Fruit fly (Drosophila melanogaster) whole organism: Measurements from ENCODE around the gene CG33493.

Source experiments
- CG8478 ChIP-seq: fragments of >200 bp; optimal IDR thresholded peaks from 2 replicates; lab custom pipeline; 2018; ENCODE audit warnings: inconsistent platforms
- Dll ChIP-seq: fragments of >200 bp; optimal IDR thresholded peaks from 2 replicates; lab custom pipeline; 2017
- EcR ChIP-seq, 2 experiments: fragments of >200 bp; optimal IDR thresholded peaks; 2 replicates each; lab custom pipeline; 2017; ENCODE audit warnings: missing biosample characterization in 2 of 2, missing genetic modification characterization in 2 of 2, missing genetic modification reagents in 2 of 2
- pan ChIP-seq: fragments of >200 bp; optimal IDR thresholded peaks from 2 replicates; lab custom pipeline; 2017
- psq ChIP-seq: fragments of >200 bp; optimal IDR thresholded peaks from 2 replicates; lab custom pipeline; 2017
- usp ChIP-seq: fragments of >200 bp; optimal IDR thresholded peaks from 2 replicates; lab custom pipeline; 2017; ENCODE audit warnings: missing biosample characterization, missing genetic modification characterization, mixed read lengths

Gene CG33493

DNA sequence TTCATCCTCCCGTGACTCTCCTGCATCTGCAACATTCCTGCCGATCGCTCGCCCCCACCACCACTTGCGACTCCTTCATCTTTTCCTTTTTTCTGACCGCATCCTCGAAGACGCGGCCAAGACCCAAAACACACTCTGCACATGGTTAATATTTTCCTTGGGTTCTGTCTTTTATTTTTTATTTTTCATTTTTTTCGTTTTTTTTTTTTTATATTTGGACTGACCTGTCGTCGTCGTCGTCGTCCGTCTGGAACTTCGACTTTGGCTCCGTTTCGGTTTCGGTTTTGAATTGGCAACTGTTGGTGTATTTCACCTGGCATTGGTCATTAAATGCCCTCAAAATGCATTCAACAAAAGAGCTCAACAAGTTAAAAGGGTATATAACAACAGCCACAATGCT is 19.0 kb upstream of the CG33493 start:
- TF ChIP-seq CG8478 (lab: Kevin White, UChicago): no peak

DNA sequence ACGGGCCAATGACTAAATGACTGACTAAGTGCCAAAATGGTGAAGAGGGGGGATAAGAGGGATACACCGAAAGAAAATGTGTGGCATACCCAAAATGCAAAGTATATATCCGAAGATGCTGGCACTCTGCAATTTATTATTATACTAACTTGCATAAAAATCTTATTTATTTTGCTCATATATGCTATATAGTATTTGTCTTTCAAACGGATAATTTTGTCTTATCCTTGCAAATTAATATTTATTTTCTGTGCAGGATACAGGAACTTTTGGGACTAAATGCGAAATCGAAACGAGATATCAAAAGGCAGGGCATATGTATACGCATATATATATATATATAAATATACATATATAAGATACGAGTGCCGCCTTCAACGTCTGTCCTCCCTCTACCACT is 18.4 kb upstream of the CG33493 start:
- no peak for TF ChIP-seq EcR (GFP tag; optimal IDR thresholded peaks at IDR 0.05; lab: Kevin White, UChicago)
- no peak for TF ChIP-seq psq (lab: Kevin White, UChicago)
- no peak for TF ChIP-seq usp (GFP tag; lab: Kevin White, UChicago)
- no peak for TF ChIP-seq CG8478 (lab: Kevin White, UChicago)
- TF ChIP-seq pan: no peak
- TF ChIP-seq Dll: no peak

DNA sequence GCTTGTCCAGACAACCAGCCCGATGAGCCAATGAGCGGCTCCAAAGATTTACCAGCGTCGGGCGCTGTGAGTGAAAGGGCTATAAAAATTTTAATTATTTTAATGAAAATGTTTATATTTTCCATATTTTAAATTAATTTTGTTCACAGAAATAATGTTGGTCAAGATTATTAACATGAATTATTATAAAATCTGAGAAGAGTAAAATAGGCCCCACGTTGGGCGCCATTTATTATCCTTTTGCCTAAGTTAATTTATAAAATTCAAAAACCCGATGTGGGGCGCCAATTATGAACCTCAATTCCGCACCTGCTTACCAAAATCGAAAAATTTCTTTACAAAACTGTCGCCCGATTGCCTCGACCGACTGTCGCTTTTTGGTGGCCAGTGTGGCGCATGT is 16.2 kb upstream of the CG33493 start:
- no peak for TF ChIP-seq EcR (GFP tag; optimal IDR thresholded peaks at IDR 0.05; lab: Kevin White, UChicago)
- TF ChIP-seq Dll: no peak
- TF ChIP-seq psq (lab: Kevin White, UChicago): no peak
- no peak for TF ChIP-seq usp (GFP tag; lab: Kevin White, UChicago)
- TF ChIP-seq pan: no peak

DNA sequence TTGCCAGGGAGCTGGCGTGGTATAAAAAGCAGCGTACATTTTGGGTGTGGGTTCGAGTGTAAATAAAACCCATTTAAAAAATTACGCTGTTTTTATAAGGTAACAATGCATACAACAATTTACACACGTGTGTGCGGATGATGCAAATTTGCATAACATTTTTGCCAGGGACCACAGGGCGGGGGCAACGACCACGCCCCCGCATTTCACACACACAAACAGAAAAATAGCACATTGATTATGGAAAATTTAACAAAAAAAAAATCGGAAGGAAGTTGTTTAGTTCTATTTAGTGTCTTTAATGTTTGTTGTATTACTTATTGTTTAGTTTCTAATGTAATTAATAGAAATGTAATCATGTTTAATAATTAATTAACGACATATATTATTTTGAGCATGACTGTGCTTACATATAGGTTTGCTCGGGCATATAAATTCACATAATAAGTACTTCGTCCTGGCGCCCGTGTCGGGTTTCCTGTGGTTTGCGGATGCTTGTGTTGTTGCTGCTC is 11.6 kb upstream of the CG33493 start:
- no peak for TF ChIP-seq CG8478 (lab: Kevin White, UChicago)
- no peak for TF ChIP-seq psq (lab: Kevin White, UChicago)
- no peak for TF ChIP-seq usp (GFP tag; lab: Kevin White, UChicago)
- TF ChIP-seq Dll: no peak
- no peak for TF ChIP-seq pan

DNA sequence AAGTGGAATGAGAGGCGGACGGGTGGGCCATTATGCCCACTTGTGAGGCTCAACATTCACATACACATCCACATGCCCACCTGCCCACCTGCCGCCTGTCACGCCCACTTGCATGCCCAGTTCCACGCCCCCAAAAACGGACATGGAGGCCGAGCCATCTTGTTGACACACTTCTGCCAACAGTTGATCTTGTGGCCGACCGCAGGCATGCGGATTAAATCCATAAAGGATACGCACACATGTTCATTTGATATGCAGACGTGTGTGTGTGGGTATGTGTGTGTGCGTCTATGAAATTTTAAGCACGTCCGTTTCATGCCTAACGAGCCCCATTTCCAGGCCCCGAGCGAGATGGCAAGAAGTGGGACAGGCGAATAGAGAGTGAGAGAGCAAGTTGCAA is 9.2 kb upstream of the CG33493 start:
- TF ChIP-seq CG8478 (lab: Kevin White, UChicago): no peak
- TF ChIP-seq pan: no peak
- TF ChIP-seq usp (GFP tag; lab: Kevin White, UChicago): no peak
- no peak for TF ChIP-seq psq (lab: Kevin White, UChicago)
- no peak for TF ChIP-seq Dll

DNA sequence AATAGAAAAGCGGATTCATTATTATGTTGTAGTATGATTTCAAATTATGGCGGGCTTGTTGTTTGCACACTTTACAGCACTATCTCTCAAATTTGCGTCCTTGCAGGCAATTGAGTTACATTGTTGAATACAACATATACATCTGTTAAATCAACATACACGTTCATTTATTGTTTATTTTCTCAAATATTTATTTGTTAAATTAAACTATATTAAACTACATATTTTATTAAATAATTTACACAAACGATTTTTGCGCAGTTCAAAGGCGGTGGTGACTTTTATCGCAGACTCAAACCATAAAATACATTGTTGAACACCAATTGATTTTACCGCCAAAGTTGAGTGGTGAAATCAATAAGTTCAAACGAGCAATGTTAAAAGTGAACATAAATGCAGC is 5.2 kb upstream of the CG33493 start:
- TF ChIP-seq usp (GFP tag; lab: Kevin White, UChicago): no peak
- no peak for TF ChIP-seq psq (lab: Kevin White, UChicago)
- no peak for TF ChIP-seq CG8478 (lab: Kevin White, UChicago)
- TF ChIP-seq pan: no peak
- TF ChIP-seq Dll: no peak
- no peak for TF ChIP-seq EcR (GFP tag; optimal IDR thresholded peaks at IDR 0.05; lab: Kevin White, UChicago)

DNA sequence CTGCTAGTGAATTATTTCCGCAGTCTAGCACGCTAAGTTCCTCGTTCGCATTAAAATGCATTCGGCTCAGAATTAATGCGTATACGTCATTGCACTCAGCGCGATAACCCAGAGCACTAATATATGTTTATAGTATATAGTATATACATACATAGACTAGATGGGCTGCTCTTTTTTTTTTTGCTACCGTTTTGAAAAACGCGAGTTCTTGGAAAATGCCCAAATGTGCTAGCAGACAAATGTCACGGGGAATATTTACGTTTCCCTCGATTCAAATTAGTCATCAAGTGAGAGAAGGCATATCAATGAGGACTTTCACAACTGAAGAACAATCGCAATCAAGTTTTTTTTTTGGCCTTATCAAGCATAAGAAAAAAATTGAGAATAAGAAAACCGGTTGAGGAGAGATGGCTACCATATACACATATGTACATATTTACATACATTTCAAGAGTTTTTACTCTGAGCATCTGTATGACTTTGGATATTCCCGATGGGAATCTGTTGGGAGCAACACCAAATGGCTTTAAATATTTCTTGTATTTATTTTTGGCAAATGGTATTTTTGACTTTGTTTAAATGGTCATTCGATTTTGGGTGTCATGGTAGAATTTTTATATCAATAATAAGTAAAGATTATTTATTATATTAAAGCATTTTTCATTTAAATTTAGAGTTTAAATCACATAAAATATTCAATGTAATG is 4.6 kb upstream of the CG33493 start:
- TF ChIP-seq pan (no peak), EcR (GFP tag; optimal IDR thresholded peaks at IDR 0.05; lab: Kevin White, UChicago) (no peak), Dll (no peak), psq (lab: Kevin White, UChicago) (no peak), usp (GFP tag; lab: Kevin White, UChicago) (no peak), CG8478 (lab: Kevin White, UChicago) (no peak)

DNA sequence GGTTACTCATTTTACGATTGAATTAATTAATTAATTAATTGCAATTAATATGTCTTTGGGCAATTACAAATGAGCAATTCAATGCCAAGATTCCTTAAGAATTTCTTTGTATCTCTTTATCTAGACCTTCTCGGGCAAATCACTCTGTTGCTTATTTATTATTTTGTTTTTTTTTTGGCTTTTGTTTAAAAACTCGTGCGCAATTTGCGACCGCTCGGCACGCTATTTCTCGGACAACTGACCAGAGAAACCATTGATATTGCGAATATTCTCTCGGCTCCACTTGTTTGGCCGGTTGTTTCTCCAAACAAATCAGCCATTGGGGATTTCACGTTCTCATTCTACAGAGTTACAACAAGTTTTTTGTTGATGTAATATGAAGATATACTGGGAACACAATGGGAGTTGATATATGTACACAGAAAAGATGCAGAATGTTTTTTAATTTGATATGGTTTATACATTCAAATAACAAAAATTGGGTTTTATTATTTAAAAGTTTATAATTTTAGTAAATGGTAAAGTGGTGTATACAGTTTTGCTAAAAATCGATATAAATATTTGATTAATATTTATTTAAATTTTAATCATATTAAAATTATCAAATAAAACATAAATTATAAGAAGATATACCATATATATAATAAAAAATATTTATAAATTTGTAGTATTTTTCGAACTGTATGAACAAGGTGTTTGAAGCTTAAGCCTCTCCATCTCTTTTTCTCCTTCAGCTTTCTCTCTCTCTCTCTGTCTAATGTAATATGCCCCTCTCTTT is 3.9 kb upstream of the CG33493 start, which contains the start of gene NijA:
Gene NijA, minus strand, starts transcription at position 243 of the 778 bp plus-strand sequence.
- TF ChIP-seq Dll (no peak), pan (no peak), EcR (GFP tag; optimal IDR thresholded peaks at IDR 0.05; lab: Kevin White, UChicago) (no peak), psq (lab: Kevin White, UChicago) (no peak), CG8478 (lab: Kevin White, UChicago) (no peak), usp (GFP tag; lab: Kevin White, UChicago) (no peak)

DNA sequence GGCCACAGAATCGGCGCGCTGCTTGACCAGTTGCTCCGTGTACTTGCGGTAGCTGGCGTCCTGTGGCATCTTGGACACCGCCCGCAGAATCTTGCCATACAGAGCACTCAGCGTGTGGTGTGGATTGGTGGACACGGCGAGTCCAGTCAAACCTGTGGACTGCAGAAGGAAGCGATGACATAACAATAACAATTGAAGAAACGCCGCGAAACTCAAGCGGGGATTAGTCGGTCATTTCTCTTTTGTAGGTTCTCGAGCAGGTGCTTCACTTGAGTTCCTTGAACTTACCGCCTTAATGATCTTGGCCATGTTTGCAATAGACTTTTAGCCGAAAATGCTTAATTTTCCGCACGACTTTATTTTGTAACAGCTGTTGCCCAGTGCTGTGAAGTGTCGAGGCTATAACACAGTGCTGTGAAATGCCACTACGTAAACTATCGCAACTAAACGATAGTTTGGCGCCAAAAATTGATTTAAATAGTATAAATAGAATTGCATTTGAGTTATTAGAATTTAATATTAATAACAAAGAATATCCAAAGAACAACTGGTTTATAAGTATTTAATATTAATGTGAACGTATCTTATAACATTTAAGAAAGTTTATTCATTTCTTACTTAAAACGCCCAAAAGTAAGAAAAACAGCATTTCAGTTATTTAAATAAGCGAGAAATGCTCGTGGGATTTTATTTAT is 889 bp upstream of the CG33493 start, which contains the start of gene ND-13B:
Gene ND-13B, minus strand, starts transcription at position 400 of the 695 bp plus-strand sequence.
- TF ChIP-seq CG8478 (lab: Kevin White, UChicago) (no peak), pan (no peak), EcR (GFP tag; optimal IDR thresholded peaks at IDR 0.05; lab: Kevin White, UChicago) (no peak), psq (lab: Kevin White, UChicago) (no peak), Dll (no peak), usp (GFP tag; lab: Kevin White, UChicago) (no peak)

DNA sequence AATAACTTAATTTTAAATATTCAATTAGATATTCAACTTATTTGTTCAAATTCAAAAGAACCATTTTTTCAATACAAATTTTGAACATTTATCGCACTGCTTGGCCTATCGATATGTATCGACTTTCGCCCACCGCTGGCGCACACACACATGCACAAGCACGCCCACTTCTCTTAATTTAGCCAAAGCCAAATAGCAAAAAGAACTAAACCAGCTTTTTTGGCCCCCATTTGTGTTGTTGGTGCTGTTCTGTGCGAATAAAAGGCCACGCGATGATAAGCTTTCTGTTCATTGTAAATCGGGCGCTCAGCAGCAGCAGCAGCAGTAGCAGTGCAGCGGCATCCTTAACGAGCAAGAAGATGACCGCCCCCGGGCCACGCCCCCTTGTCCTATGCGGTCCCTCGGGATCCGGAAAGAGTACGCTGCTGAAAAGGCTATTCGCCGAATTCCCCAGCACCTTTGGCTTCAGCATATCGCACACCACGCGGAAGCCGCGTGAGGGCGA is 2.0 kb downstream of the CG33493 start, which contains the start of gene CG11811:
Gene CG11811, plus strand, starts transcription at position 121 of the 505 bp plus-strand sequence.
- TF ChIP-seq usp (GFP tag; lab: Kevin White, UChicago) (no peak), EcR (GFP tag; optimal IDR thresholded peaks at IDR 0.05; lab: Kevin White, UChicago) (no peak)

DNA sequence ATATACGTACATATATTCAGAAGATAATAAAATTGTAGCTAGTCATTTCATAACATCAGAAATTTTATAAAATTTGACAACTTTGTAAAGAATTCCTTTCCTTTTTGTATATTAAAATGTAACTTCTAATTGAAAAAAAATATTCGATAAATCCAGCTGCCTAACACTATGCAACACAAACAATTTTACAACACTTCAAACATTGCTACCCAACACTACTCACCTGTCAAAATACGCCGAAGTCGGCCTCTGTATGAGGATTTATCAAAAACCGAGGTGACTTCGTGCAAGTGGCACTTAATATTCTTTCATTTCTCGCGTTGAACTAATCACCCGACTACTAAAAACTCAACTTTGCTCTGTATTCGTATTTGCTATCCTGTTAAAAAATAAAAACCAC is 6.3 kb downstream of the CG33493 start:
- TF ChIP-seq CG8478 (lab: Kevin White, UChicago) (no peak), psq (lab: Kevin White, UChicago) (no peak), Dll (no peak), EcR (GFP tag; optimal IDR thresholded peaks at IDR 0.05; lab: Kevin White, UChicago) (no peak), pan (no peak)

DNA sequence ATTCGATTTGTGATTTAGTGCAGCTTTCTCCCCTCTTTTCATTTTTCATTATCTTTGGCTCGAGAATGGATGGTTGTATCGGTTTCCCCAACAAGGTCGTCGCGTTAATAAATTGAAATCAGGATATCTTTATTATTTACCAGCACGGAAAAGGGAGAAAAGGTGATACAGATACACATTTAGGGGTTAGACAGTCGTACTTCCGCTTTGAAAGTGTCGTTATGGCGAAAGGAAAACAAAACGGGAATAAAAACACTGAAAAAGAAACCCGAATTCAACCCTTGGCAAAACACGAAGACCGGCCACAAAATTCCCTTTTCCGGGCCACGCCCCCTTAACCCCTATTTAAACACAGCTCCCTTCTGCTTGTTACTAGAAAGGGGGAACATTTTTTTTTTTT is 8.5 kb downstream of the CG33493 start:
- TF ChIP-seq EcR (GFP tag; optimal IDR thresholded peaks at IDR 0.05; lab: Kevin White, UChicago) (no peak), psq (lab: Kevin White, UChicago) (no peak), Dll (no peak), usp (GFP tag; lab: Kevin White, UChicago) (no peak), CG8478 (lab: Kevin White, UChicago) (no peak), pan (no peak)
